Worm (Caenorhabditis elegans): ENCODE measurements around the gene B0222.11.

B0222.11 gene

ce11 chrV:9212499-9212898, 44.5 kb upstream of the B0222.11 start (continued):
- peak; percentile 63 for TF ChIP-seq snpc-4 (tag; optimal IDR thresholded peaks at IDR 0.05)
- no peak for TF ChIP-seq aha-1 (tag; optimal IDR thresholded peaks at IDR 0.05)

DNA sequence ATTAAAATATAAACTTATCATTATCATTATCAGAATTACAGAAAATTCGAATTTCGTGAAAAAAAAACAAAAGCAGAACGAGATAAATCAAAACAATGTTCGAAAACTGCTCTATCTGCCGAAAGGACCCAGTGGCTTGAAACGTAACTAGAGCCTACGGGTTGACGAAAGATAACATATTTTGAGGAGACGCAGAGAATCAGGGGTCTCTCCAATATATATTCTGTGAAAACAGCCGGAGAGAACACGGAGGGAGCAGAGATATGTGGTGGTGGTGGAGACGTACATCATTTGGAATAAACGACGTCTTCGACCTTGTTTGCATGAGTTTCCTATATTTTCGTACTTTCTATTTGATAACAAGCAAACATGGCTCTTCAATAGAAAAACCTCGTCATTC, 40.9 kb upstream of the B0222.11 start:
- TF ChIP-seq lin-14 (GFP tag; optimal IDR thresholded peaks at IDR 0.05) = peak; percentile 55
- TF ChIP-seq irx-1 (tag; optimal IDR thresholded peaks at IDR 0.05) = no peak
- TF ChIP-seq nhr-11 (tag; optimal IDR thresholded peaks at IDR 0.05) = no peak
- TF ChIP-seq unc-30 (tag; optimal IDR thresholded peaks at IDR 0.05) = no peak
- TF ChIP-seq snu-23 (GFP tag; optimal IDR thresholded peaks at IDR 0.05) = peak; percentile 1
- no peak for TF ChIP-seq hpl-2 (GFP tag; optimal IDR thresholded peaks at IDR 0.05)
- TF ChIP-seq nhr-85 (tag) = no peak
- no peak for TF ChIP-seq pag-3 (tag; optimal IDR thresholded peaks at IDR 0.05; ENCODE audit: borderline replicate concordance, insufficient read depth)
- TF ChIP-seq nhr-47 (tag; optimal IDR thresholded peaks at IDR 0.05) = peak; percentile 11
- TF ChIP-seq jun-1 (tag; optimal IDR thresholded peaks at IDR 0.05) = no peak
- TF ChIP-seq hlh-17 (GFP tag; optimal IDR thresholded peaks at IDR 0.05; ENCODE audit: borderline replicate concordance) = no peak
- no peak for TF ChIP-seq sptf-1 (tag; optimal IDR thresholded peaks at IDR 0.05)
- TF ChIP-seq unc-98 (GFP tag; IDR thresholded peaks at IDR 0.05) = no peak
- peak; percentile 2 for TF ChIP-seq blmp-1 (tag; optimal IDR thresholded peaks at IDR 0.05)
- peak; percentile 20 for TF ChIP-seq nhr-71 (tag; optimal IDR thresholded peaks at IDR 0.05)
- TF ChIP-seq lin-35 (GFP tag; optimal IDR thresholded peaks at IDR 0.05) = no peak
- peak in 1 of 2 experiments; percentile 19 for TF ChIP-seq lsy-2 (tag; optimal IDR thresholded peaks at IDR 0.05)

DNA sequence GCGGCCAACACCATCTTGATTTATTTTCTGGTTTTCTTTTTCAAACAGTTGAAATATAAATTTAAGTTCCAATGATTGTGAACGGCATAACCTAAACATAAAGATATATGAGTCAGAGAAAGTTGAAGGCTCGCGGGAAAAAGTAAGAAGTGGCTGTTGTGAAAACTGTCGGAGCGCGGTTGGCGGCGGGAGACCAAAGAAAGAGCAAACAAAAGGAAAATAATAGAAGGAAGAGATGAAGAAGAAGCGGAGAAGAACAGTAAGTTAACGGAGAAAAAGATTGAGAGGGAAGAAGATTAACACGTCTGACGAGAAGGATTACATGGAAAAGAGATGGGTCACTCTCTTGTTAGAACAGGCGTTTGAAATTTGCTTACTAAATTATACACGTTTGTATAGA, 39.4 kb upstream of the B0222.11 start, which contains the start of gene inx-10:
TSS of gene inx-10 (minus strand) at position 101 of the 400 bp plus-strand sequence.
- TF ChIP-seq nhr-90 (tag; optimal IDR thresholded peaks at IDR 0.05; ENCODE audit: poor library complexity) = no peak
- no peak for TF ChIP-seq sptf-1 (tag; optimal IDR thresholded peaks at IDR 0.05)
- no peak for TF ChIP-seq snpc-4 (tag; optimal IDR thresholded peaks at IDR 0.05)
- no peak for TF ChIP-seq unc-30 (tag; optimal IDR thresholded peaks at IDR 0.05)
- TF ChIP-seq Y116A8C.19 (tag; optimal IDR thresholded peaks at IDR 0.05; ENCODE audit: borderline replicate concordance) = no peak
- TF ChIP-seq ceh-88 (GFP tag; IDR thresholded peaks at IDR 0.05) = no peak
- TF ChIP-seq aha-1 (tag; optimal IDR thresholded peaks at IDR 0.05) = no peak
- no peak for TF ChIP-seq rnt-1 (tag; optimal IDR thresholded peaks at IDR 0.05)
- TF ChIP-seq nhr-20 (tag; optimal IDR thresholded peaks at IDR 0.05) = no peak
- no peak for TF ChIP-seq nhr-19 (GFP tag; conservative IDR thresholded peaks at IDR 0.05)
- no peak for TF ChIP-seq efl-3 (GFP tag; optimal IDR thresholded peaks at IDR 0.05)
- no peak for TF ChIP-seq hpl-2 (GFP tag; optimal IDR thresholded peaks at IDR 0.05)
- TF ChIP-seq ets-5 (GFP tag; IDR thresholded peaks at IDR 0.05) = no peak
- no peak for TF ChIP-seq snu-23 (GFP tag; optimal IDR thresholded peaks at IDR 0.05)
- no peak for TF ChIP-seq lin-14 (GFP tag; optimal IDR thresholded peaks at IDR 0.05)
- no peak for TF ChIP-seq egl-27 (tag; optimal IDR thresholded peaks at IDR 0.05)

ce11 chrV:9202710-9203109, 34.7 kb upstream of the B0222.11 start, which contains the start of gene asp-2:
Gene asp-2, plus strand, starts transcription at chrV:9203077.
- TF ChIP-seq hlh-17 (GFP tag; optimal IDR thresholded peaks at IDR 0.05; ENCODE audit: borderline replicate concordance) (no peak), ces-1 (GFP tag; optimal IDR thresholded peaks at IDR 0.05) (no peak), elt-3 (tag; optimal IDR thresholded peaks at IDR 0.05) (no peak), elt-2 (tag; optimal IDR thresholded peaks at IDR 0.05) (peak; percentile 83), lir-3 (tag; optimal IDR thresholded peaks at IDR 0.05; ENCODE audit: poor library complexity) (no peak), unc-62 (GFP tag; optimal IDR thresholded peaks at IDR 0.05) (no peak), nhr-85 (tag) (no peak), sptf-1 (tag; optimal IDR thresholded peaks at IDR 0.05) (no peak), nhr-20 (tag; optimal IDR thresholded peaks at IDR 0.05) (no peak), nhr-12 (tag; optimal IDR thresholded peaks at IDR 0.05) (no peak), nhr-84 (tag; optimal IDR thresholded peaks at IDR 0.05) (no peak), dsc-1 (tag; optimal IDR thresholded peaks at IDR 0.05) (no peak), aha-1 (tag; optimal IDR thresholded peaks at IDR 0.05) (no peak), aly-2 (tag; optimal IDR thresholded peaks at IDR 0.05) (no peak), efl-1 (optimal IDR thresholded peaks at IDR 0.05) (no peak), efl-1 (GFP tag; optimal IDR thresholded peaks at IDR 0.05 in 1 of 2) (peak in 1 of 2 experiments; percentile 49), vab-15 (tag; optimal IDR thresholded peaks at IDR 0.05) (no peak), ceh-90 (tag; optimal IDR thresholded peaks at IDR 0.05) (no peak), pax-3 (tag; optimal IDR thresholded peaks at IDR 0.05) (no peak), unc-98 (GFP tag; IDR thresholded peaks at IDR 0.05) (no peak), lin-35 (GFP tag; optimal IDR thresholded peaks at IDR 0.05) (peak in 1 of 2 experiments; percentile 10), dpl-1 (GFP tag; optimal IDR thresholded peaks at IDR 0.05) (no peak), nhr-237 (tag; optimal IDR thresholded peaks at IDR 0.05) (no peak), egl-13 (tag; optimal IDR thresholded peaks at IDR 0.05) (no peak), alr-1 (tag; optimal IDR thresholded peaks at IDR 0.05; ENCODE audit: borderline replicate concordance) (no peak)
